Fruit fly (Drosophila melanogaster) whole organism, embryonic: ENCODE data around the gene CG31445.

Experiments used
- Atf3 ChIP-seq: fragments of 200-800 bp; sonication (Bioruptor generic); optimal IDR thresholded peaks from 3 replicates; lab custom pipeline; 2016; ENCODE audit warnings: missing biosample characterization, missing genetic modification characterization
- B-H1 ChIP-seq: fragments of 200-800 bp; sonication (Bioruptor generic); IDR thresholded peaks from 3 replicates; pipeline ENCODE4 v1.3.6; 2022; ENCODE audit warnings: missing biosample characterization, missing genetic modification characterization
- BEAF-32 ChIP-seq: fragments of 200-800 bp; sonication (Bioruptor generic); optimal IDR thresholded peaks from 3 replicates; lab custom pipeline; 2017; ENCODE audit warnings: missing biosample characterization, missing genetic modification characterization, mild to moderate bottlenecking, moderate library complexity, missing genetic modification reagents
- CG12104 ChIP-seq: fragments of 200-800 bp; sonication (Bioruptor generic); optimal IDR thresholded peaks from 3 replicates; lab custom pipeline; 2016; ENCODE audit warnings: missing biosample characterization, missing genetic modification characterization
- CG1233 ChIP-seq: fragments of 200-800 bp; sonication (Bioruptor generic); optimal IDR thresholded peaks from 4 replicates; lab custom pipeline; 2018; ENCODE audit warnings: missing biosample characterization, mild to moderate bottlenecking, missing genetic modification characterization
- CG13287 ChIP-seq: fragments of 200-800 bp; sonication (Bioruptor generic); IDR thresholded peaks from 2 replicates; pipeline ENCODE4 v1.3.6; 2022; ENCODE audit warnings: missing biosample characterization, missing genetic modification characterization; ENCODE audit not compliant: partially characterized antibody
- CG13775 ChIP-seq: fragments of 200-800 bp; sonication (Bioruptor generic); optimal IDR thresholded peaks from 3 replicates; lab custom pipeline; 2017; ENCODE audit warnings: missing biosample characterization, mild to moderate bottlenecking, missing genetic modification characterization
- CG13894 ChIP-seq: fragments of 200-800 bp; sonication (Bioruptor generic); optimal IDR thresholded peaks from 3 replicates; lab custom pipeline; 2018; ENCODE audit warnings: missing biosample characterization, mild to moderate bottlenecking, missing genetic modification characterization, moderate library complexity
- CG14441 ChIP-seq: fragments of 200-800 bp; sonication (Bioruptor generic); IDR thresholded peaks from 2 replicates; pipeline ENCODE4 v1.3.6; 2022; ENCODE audit warnings: missing biosample characterization, missing genetic modification characterization
- CG15514 ChIP-seq: fragments of 200-800 bp; sonication (Bioruptor generic); optimal IDR thresholded peaks from 3 replicates; lab custom pipeline; 2017; ENCODE audit warnings: missing biosample characterization, missing genetic modification characterization, mild to moderate bottlenecking, moderate library complexity, missing genetic modification reagents
- CG17186 ChIP-seq: fragments of 200-800 bp; sonication (Bioruptor generic); optimal IDR thresholded peaks from 3 replicates; lab custom pipeline; 2017; ENCODE audit warnings: missing biosample characterization, missing genetic modification reagents, missing genetic modification characterization
- CG2116 ChIP-seq: fragments of 200-800 bp; sonication (Bioruptor generic); optimal IDR thresholded peaks from 3 replicates; lab custom pipeline; 2018; ENCODE audit warnings: missing biosample characterization, mild to moderate bottlenecking, missing genetic modification characterization
- CG34224 ChIP-seq: fragments of 200-800 bp; sonication (Bioruptor generic); IDR thresholded peaks from 3 replicates; pipeline ENCODE4 v1.3.6; 2022; ENCODE audit warnings: missing biosample characterization, missing genetic modification characterization; ENCODE audit not compliant: partially characterized antibody
- CG42726 ChIP-seq: fragments of 200-800 bp; sonication (Bioruptor generic); IDR thresholded peaks from 2 replicates; pipeline ENCODE4 v1.3.6; 2022; ENCODE audit warnings: missing biosample characterization, missing genetic modification characterization; ENCODE audit not compliant: partially characterized antibody
- CG7786 ChIP-seq: fragments of 200-800 bp; sonication (Bioruptor generic); optimal IDR thresholded peaks from 2 replicates; lab custom pipeline; 2016; ENCODE audit warnings: missing biosample characterization, missing genetic modification characterization
- CG7928 ChIP-seq: fragments of 200-800 bp; sonication (Bioruptor generic); optimal IDR thresholded peaks from 2 replicates; lab custom pipeline; 2017; ENCODE audit warnings: missing biosample characterization, mild to moderate bottlenecking, missing genetic modification characterization
- CG8089 ChIP-seq: fragments of 200-800 bp; sonication (Bioruptor generic); optimal IDR thresholded peaks from 3 replicates; lab custom pipeline; 2016; ENCODE audit warnings: missing biosample characterization, missing genetic modification characterization
- Dll ChIP-seq: fragments of 200-800 bp; sonication (Bioruptor generic); IDR thresholded peaks from 4 replicates; pipeline ENCODE4 v1.3.6; 2022; ENCODE audit warnings: missing biosample characterization, missing genetic modification characterization; ENCODE audit not compliant: partially characterized antibody
- Doc2 ChIP-seq: fragments of 200-800 bp; sonication (Bioruptor generic); IDR thresholded peaks from 2 replicates; pipeline ENCODE4 v1.3.6; 2022; ENCODE audit warnings: missing biosample characterization, missing genetic modification characterization
- Dp ChIP-seq: fragments of 200-800 bp; sonication (Bioruptor generic); optimal IDR thresholded peaks from 2 replicates; lab custom pipeline; 2018; ENCODE audit warnings: missing biosample characterization, mild to moderate bottlenecking, missing genetic modification characterization, moderate library complexity
- Dref ChIP-seq: fragments of 200-800 bp; sonication (Bioruptor generic); IDR thresholded peaks from 2 replicates; pipeline ENCODE4 v1.3.6; 2022; ENCODE audit warnings: missing biosample characterization, missing genetic modification characterization
- E2f2 ChIP-seq: fragments of 200-800 bp; sonication (Bioruptor generic); IDR thresholded peaks from 2 replicates; pipeline ENCODE4 v1.3.6; 2022; ENCODE audit warnings: missing biosample characterization, missing genetic modification characterization
- Mrtf ChIP-seq: fragments of 200-800 bp; sonication (Bioruptor generic); IDR thresholded peaks from 3 replicates; pipeline ENCODE4 v1.3.6; 2022; ENCODE audit warnings: missing biosample characterization, missing genetic modification characterization
- Sry-β ChIP-seq: fragments of 200-800 bp; sonication (Bioruptor generic); optimal IDR thresholded peaks from 2 replicates; lab custom pipeline; 2018; ENCODE audit warnings: missing biosample characterization, mild to moderate bottlenecking, missing genetic modification characterization, moderate library complexity
- Sry-δ ChIP-seq: fragments of 200-800 bp; sonication (Bioruptor generic); optimal IDR thresholded peaks from 2 replicates; lab custom pipeline; 2016; ENCODE audit warnings: missing biosample characterization, missing genetic modification characterization
- Trl ChIP-seq, 3 experiments: fragments of >200 bp in 2 of 3; fragments of 200-800 bp in 1 of 3; sonication (Bioruptor generic) in 1 of 3; optimal IDR thresholded peaks; 2 replicates in 1 of 3; 3 replicates in 2 of 3; lab custom pipeline; 2016 to 2017; ENCODE audit warnings: missing biosample characterization in 1 of 3, missing genetic modification characterization in 1 of 3
- az2 ChIP-seq: fragments of 200-800 bp; sonication (Bioruptor generic); optimal IDR thresholded peaks from 3 replicates; lab custom pipeline; 2016; ENCODE audit warnings: missing biosample characterization, missing genetic modification characterization
- chif ChIP-seq, 2 experiments: fragments of 200-800 bp; sonication (Bioruptor generic); optimal IDR thresholded peaks; 3 replicates each; lab custom pipeline; 2016; ENCODE audit warnings: missing biosample characterization in 2 of 2, missing genetic modification characterization in 2 of 2
- crp ChIP-seq, 2 experiments: fragments of 200-800 bp; sonication (Bioruptor generic); optimal IDR thresholded peaks; 2 replicates in 1 of 2; 3 replicates in 1 of 2; lab custom pipeline; 2017; ENCODE audit warnings: missing biosample characterization in 2 of 2, missing genetic modification characterization in 2 of 2, mild to moderate bottlenecking in 1 of 2, moderate library complexity in 1 of 2
- dysf ChIP-seq: fragments of 200-800 bp; sonication (Bioruptor generic); IDR thresholded peaks from 3 replicates; pipeline ENCODE4 v1.3.6; 2022; ENCODE audit warnings: missing biosample characterization, missing genetic modification characterization
- kni ChIP-seq: fragments of 200-800 bp; sonication (Bioruptor generic); optimal IDR thresholded peaks from 3 replicates; lab custom pipeline; 2017; ENCODE audit warnings: mild to moderate bottlenecking, missing biosample characterization, missing genetic modification reagents, missing genetic modification characterization
- peb ChIP-seq: fragments of 200-800 bp; sonication (Bioruptor generic); IDR thresholded peaks from 2 replicates; pipeline ENCODE4 v1.3.6; 2022; ENCODE audit warnings: missing biosample characterization, missing genetic modification characterization
- pzg ChIP-seq: fragments of 200-800 bp; sonication (Bioruptor generic); optimal IDR thresholded peaks from 3 replicates; lab custom pipeline; 2018; ENCODE audit warnings: missing biosample characterization, mild to moderate bottlenecking, missing genetic modification characterization, moderate library complexity
- stwl ChIP-seq: fragments of 200-800 bp; sonication (Bioruptor generic); optimal IDR thresholded peaks from 3 replicates; lab custom pipeline; 2018; ENCODE audit warnings: missing biosample characterization, mild to moderate bottlenecking, missing genetic modification characterization, moderate library complexity
- tgo ChIP-seq: fragments of 200-800 bp; sonication (Bioruptor generic); IDR thresholded peaks from 3 replicates; pipeline ENCODE4 v1.3.6; 2022; ENCODE audit warnings: missing biosample characterization, missing genetic modification characterization

CG31445 gene

DNA sequence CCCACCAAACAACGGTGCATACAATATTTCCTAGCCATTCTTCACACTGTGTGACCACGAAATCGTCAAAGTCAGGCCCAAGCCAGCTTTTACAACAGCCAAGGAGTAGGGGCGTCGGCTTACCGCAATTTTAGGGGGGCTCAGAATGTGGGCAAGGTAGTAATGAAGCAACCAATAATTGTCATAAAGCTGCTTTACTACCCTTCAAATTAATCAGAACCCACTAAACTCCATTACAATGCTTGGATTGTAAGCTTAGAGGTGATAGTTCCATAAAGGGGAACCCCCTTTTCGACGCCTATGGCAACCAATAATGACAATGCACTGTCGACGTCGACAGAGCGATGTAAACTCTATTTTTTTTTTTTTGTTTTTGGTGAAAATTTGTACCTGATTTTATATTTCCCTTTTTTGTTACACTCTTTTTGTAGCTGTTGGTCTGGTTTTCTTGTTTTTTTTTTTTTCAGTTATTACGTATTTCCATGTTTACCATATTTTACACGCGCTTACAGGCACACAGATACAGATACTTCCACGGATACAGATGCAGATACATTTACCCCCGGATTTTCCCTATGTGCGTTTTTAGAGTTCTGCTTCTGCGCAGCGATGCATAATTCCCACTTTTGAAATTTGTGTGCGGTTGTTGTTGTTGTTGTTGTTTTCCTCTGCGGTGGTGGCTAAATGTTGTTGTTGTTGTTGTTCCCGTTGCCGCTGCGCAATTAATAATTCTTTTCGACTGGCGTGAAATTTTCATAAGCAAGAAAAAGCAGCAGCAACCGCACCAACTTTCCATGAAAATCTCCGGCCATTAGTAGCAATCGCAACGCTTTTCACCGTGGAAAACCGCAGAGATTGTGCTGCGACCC, 39.8 kb downstream of the CG31445 start (continued):
- TF ChIP-seq CG42726 (GFP tag; lab: Robert Waterston, UW): no peak

- TF ChIP-seq Mrtf (no peak), CG12104 (GFP tag; lab: Kevin White, UChicago) (no peak), stwl (tag; lab: Kevin White, UChicago) (no peak), peb (GFP tag; lab: Robert Waterston, UW) (no peak), chif (GFP tag; optimal IDR thresholded peaks at IDR 0.05; lab: Kevin White, UChicago) (no peak), Trl (optimal IDR thresholded peaks at IDR 0.05; lab: Kevin White, UChicago) (no peak), Trl (GFP tag; optimal IDR thresholded peaks at IDR 0.05; lab: Kevin White, UChicago) (no peak), az2 (GFP tag; lab: Kevin White, UChicago) (no peak), CG8089 (no peak), CG7786 (GFP tag; lab: Kevin White, UChicago) (no peak), CG1233 (GFP tag; lab: Kevin White, UChicago) (no peak), CG13775 (GFP tag; lab: Kevin White, UChicago) (no peak), dysf (no peak), CG13894 (tag; lab: Kevin White, UChicago) (no peak)
Measured at dm6 chr3R:29204033-29204432, 40.6 kb downstream of the CG31445 start, which contains the start of gene Cyt-c1L. TSS of gene Cyt-c1L (minus strand) at chr3R:29204133.

DNA sequence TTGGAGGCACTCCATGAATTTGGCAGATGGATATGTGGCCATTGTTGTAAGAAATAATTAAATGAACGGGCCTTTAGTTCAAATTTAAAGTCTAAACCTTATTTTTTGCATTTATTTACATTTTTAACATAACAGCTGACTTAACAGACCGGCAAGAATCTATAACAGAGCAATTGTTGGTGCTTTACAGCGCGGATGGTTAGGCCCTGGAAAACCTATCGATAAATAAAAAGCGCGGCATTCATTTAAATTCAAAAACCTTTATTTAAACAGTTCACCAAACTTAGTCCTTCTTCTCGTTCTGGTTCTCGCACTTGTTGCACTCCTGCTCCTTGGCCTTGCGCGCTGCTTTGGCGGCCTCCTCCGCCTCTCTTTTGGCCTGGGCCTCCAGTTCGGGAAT, 42.2 kb downstream of the CG31445 start, which contains the start of gene Mesh1:
TSS of gene Mesh1 (minus strand) at position 108 of the 400 bp plus-strand sequence.
- peak; percentile 34 for TF ChIP-seq BEAF-32
- no peak for TF ChIP-seq tgo (GFP tag; lab: Robert Waterston, UW)
- TF ChIP-seq Atf3 (GFP tag; lab: Kevin White, UChicago): no peak
- TF ChIP-seq E2f2 (GFP tag; lab: Robert Waterston, UW): peak; percentile 94
- 0 out of 3 replicates have a peak, but pooled peaks have one; percentile 24 for TF ChIP-seq CG34224
- peak; percentile 38 for TF ChIP-seq pzg
- no peak for TF ChIP-seq Doc2 (GFP tag; lab: Robert Waterston, UW)
- peak; percentile 16 for TF ChIP-seq CG2116 (GFP tag; lab: Kevin White, UChicago)
- peak; percentile 9 for TF ChIP-seq CG15514 (GFP tag; lab: Kevin White, UChicago)
- TF ChIP-seq CG13287 (GFP tag; lab: Robert Waterston, UW): peak; percentile 40; the same call in 1 of the 2 replicates
- TF ChIP-seq CG7928 (GFP tag; lab: Kevin White, UChicago): peak; percentile 88
- no peak for TF ChIP-seq Sry-β
- peak; percentile 88 for TF ChIP-seq Dp
- TF ChIP-seq CG17186 (GFP tag; lab: Kevin White, UChicago): peak; percentile 82
- peak in 1 of 2 experiments; percentile 86 for TF ChIP-seq crp (GFP tag; optimal IDR thresholded peaks at IDR 0.05; lab: Kevin White, UChicago)
- TF ChIP-seq kni (GFP tag; lab: Kevin White, UChicago): no peak
- peak; percentile 46; the same call in 1 of the 4 replicates for TF ChIP-seq Dll (GFP tag; lab: Robert Waterston, UW)
- TF ChIP-seq Dref (GFP tag; lab: Robert Waterston, UW): peak; percentile 69
- peak; percentile 6 for TF ChIP-seq Sry-δ (GFP tag; lab: Kevin White, UChicago)
- TF ChIP-seq B-H1 (GFP tag; lab: Robert Waterston, UW): no peak
- no peak for TF ChIP-seq CG14441 (GFP tag; lab: Robert Waterston, UW)
